Worm (Caenorhabditis elegans) whole organism, L4 larva: ENCODE results near the gene his-24.
A peak's percentile ranks its signal among the peaks of the same experiment; 100 is the strongest.
"Not testable (repeated sequence)": the region's sequence is repeated elsewhere in the genome, so short reads cannot be mapped to it uniquely, and the experiment has no call there.

Source experiments
- F37D6.2 ChIP-seq: sonication (generic microtip); optimal IDR thresholded peaks from 2 replicates; lab custom pipeline; 2016; ENCODE audit warnings: mild to moderate bottlenecking, missing genetic modification characterization, missing compliant biosample characterization
- F44E2.7 ChIP-seq: fragments of 200-800 bp; sonication (Bioruptor generic); IDR thresholded peaks from 2 replicates; pipeline ENCODE4 v2.1.2; 2022; ENCODE audit warnings: missing genetic modification characterization, missing compliant biosample characterization
- F49E8.2 ChIP-seq: sonication (generic microtip); optimal IDR thresholded peaks from 2 replicates; lab custom pipeline; 2016; ENCODE audit warnings: missing compliant biosample characterization, mild to moderate bottlenecking, missing genetic modification characterization, borderline replicate concordance
- T20F7.1 ChIP-seq: fragments of 200-800 bp; sonication (Bioruptor generic); optimal IDR thresholded peaks from 2 replicates; lab custom pipeline; 2018; ENCODE audit warnings: mild to moderate bottlenecking, missing genetic modification characterization, missing compliant biosample characterization
- attf-4 ChIP-seq: sonication (generic microtip); optimal IDR thresholded peaks from 3 replicates; lab custom pipeline; 2017; ENCODE audit warnings: missing biosample characterization, missing genetic modification characterization
- ceh-32 ChIP-seq: sonication (generic microtip); optimal IDR thresholded peaks from 2 replicates; lab custom pipeline; 2016; ENCODE audit warnings: mild to moderate bottlenecking, missing genetic modification characterization, missing compliant biosample characterization; ENCODE audit not compliant: poor library complexity
- ceh-44 ChIP-seq: fragments of 200-800 bp; sonication (Bioruptor generic); IDR thresholded peaks from 2 replicates; pipeline ENCODE4 v1.3.6; 2022; ENCODE audit warnings: missing genetic modification reagents, missing genetic modification characterization, missing compliant biosample characterization
- ceh-62 ChIP-seq: sonication (generic microtip); optimal IDR thresholded peaks from 2 replicates; lab custom pipeline; 2017; ENCODE audit warnings: missing biosample characterization, missing genetic modification characterization
- ces-1 ChIP-seq: fragments of 150-350 bp; sonication (generic microtip); optimal IDR thresholded peaks from 4 replicates; lab custom pipeline; 2014; ENCODE audit warnings: missing biosample characterization, missing genetic modification reagents, missing genetic modification characterization
- ctbp-1 ChIP-seq: fragments of 200-800 bp; sonication (Bioruptor generic); IDR thresholded peaks from 2 replicates; pipeline ENCODE4 v1.3.6; 2022; ENCODE audit warnings: missing genetic modification reagents, missing genetic modification characterization, missing compliant biosample characterization
- daf-12 ChIP-seq: fragments of 150-350 bp; optimal IDR thresholded peaks from 2 replicates; lab custom pipeline; 2014; ENCODE audit warnings: missing biosample characterization, missing genetic modification reagents, missing genetic modification characterization
- daf-16 ChIP-seq, 3 experiments: sonication (generic microtip); optimal IDR thresholded peaks; 2 replicates each; lab custom pipeline; 2016 to 2017; ENCODE audit warnings: missing genetic modification characterization in 3 of 3, missing genetic modification reagents in 3 of 3, mild to moderate bottlenecking in 2 of 3, missing compliant biosample characterization in 2 of 3, missing biosample characterization in 1 of 3, moderate library complexity in 1 of 3
- daf-19 ChIP-seq: fragments of 200-800 bp; sonication (Bioruptor generic); conservative IDR thresholded peaks from 2 replicates; pipeline ENCODE4 v1.3.6; 2022; ENCODE audit warnings: missing genetic modification characterization, missing compliant biosample characterization
- dmd-8 ChIP-seq: fragments of 200-800 bp; sonication (Bioruptor generic); IDR thresholded peaks from 2 replicates; pipeline ENCODE4 v1.3.6; 2022; ENCODE audit warnings: missing genetic modification characterization, missing compliant biosample characterization
- dpl-1 ChIP-seq: fragments of 150-350 bp; optimal IDR thresholded peaks from 2 replicates; lab custom pipeline; 2014; ENCODE audit warnings: missing biosample characterization, missing genetic modification reagents, missing genetic modification characterization
- duxl-1 ChIP-seq: sonication (generic microtip); optimal IDR thresholded peaks from 2 replicates; lab custom pipeline; 2016; ENCODE audit warnings: mild to moderate bottlenecking, missing genetic modification characterization, moderate library complexity, missing compliant biosample characterization; ENCODE audit not compliant: poor library complexity
- dve-1 ChIP-seq: sonication (generic microtip); optimal IDR thresholded peaks from 2 replicates; lab custom pipeline; 2017; ENCODE audit warnings: antibody characterized with exemption, mild to moderate bottlenecking, missing genetic modification characterization, missing compliant biosample characterization; ENCODE audit not compliant: insufficient read depth
- fkh-10 ChIP-seq: fragments of 150-350 bp; optimal IDR thresholded peaks from 2 replicates; lab custom pipeline; 2014; ENCODE audit warnings: missing biosample characterization, missing genetic modification reagents, missing genetic modification characterization
- hlh-11 ChIP-seq: fragments of 200-800 bp; sonication (Bioruptor generic); optimal IDR thresholded peaks from 2 replicates; lab custom pipeline; 2018; ENCODE audit warnings: mild to moderate bottlenecking, missing genetic modification characterization, missing compliant biosample characterization
- jun-1 ChIP-seq: fragments of 150-350 bp; optimal IDR thresholded peaks from 2 replicates; lab custom pipeline; 2014; ENCODE audit warnings: missing biosample characterization, missing genetic modification reagents, missing genetic modification characterization
- lin-1 ChIP-seq: fragments of 200-800 bp; sonication (Bioruptor generic); IDR thresholded peaks from 2 replicates; pipeline ENCODE4 v1.3.6; 2022; ENCODE audit warnings: missing genetic modification reagents, missing genetic modification characterization, missing compliant biosample characterization
- lin-13 ChIP-seq: fragments of 150-350 bp; optimal IDR thresholded peaks from 2 replicates; lab custom pipeline; 2014; ENCODE audit warnings: missing biosample characterization, missing genetic modification reagents, missing genetic modification characterization
- lin-15B ChIP-seq: fragments of 150-350 bp; sonication (generic microtip); optimal IDR thresholded peaks from 3 replicates; lab custom pipeline; 2014; ENCODE audit warnings: missing biosample characterization, missing genetic modification characterization
- lin-29 ChIP-seq: fragments of 200-800 bp; sonication (Bioruptor generic); IDR thresholded peaks from 2 replicates; pipeline ENCODE4 v1.3.6; 2022; ENCODE audit warnings: missing genetic modification reagents, missing genetic modification characterization, missing compliant biosample characterization
- lsy-2 ChIP-seq, 2 experiments: fragments of 150-350 bp in 1 of 2; sonication (generic microtip) in 1 of 2; optimal IDR thresholded peaks; 2 replicates each; lab custom pipeline; 2014 to 2017; ENCODE audit warnings: missing biosample characterization in 2 of 2, missing genetic modification characterization in 2 of 2
- mes-2 ChIP-seq: sonication (generic microtip); optimal IDR thresholded peaks from 2 replicates; lab custom pipeline; 2016; ENCODE audit warnings: missing genotype, mild to moderate bottlenecking, missing genetic modification characterization, missing compliant biosample characterization; ENCODE audit not compliant: poor library complexity, severe bottlenecking
- mxl-2 ChIP-seq: fragments of 200-800 bp; sonication (Bioruptor generic); conservative IDR thresholded peaks from 2 replicates; pipeline ENCODE4 v1.3.6; 2022; ENCODE audit warnings: missing genetic modification reagents, missing genetic modification characterization, missing compliant biosample characterization
- mxl-3 ChIP-seq: fragments of 200-800 bp; sonication (Bioruptor generic); optimal IDR thresholded peaks from 2 replicates; lab custom pipeline; 2018; ENCODE audit warnings: mild to moderate bottlenecking, missing genetic modification characterization, missing compliant biosample characterization
- nhr-102 ChIP-seq: sonication (generic microtip); optimal IDR thresholded peaks from 2 replicates; lab custom pipeline; 2016; ENCODE audit warnings: mild to moderate bottlenecking, missing genetic modification characterization, moderate library complexity, missing compliant biosample characterization
- nhr-41 ChIP-seq: fragments of 200-800 bp; sonication (Bioruptor generic); IDR thresholded peaks from 2 replicates; pipeline ENCODE4 v1.3.6; 2022; ENCODE audit warnings: missing genetic modification reagents, missing genetic modification characterization, missing compliant biosample characterization
- nhr-48 ChIP-seq: sonication (generic microtip); optimal IDR thresholded peaks from 2 replicates; lab custom pipeline; 2016; ENCODE audit warnings: mild to moderate bottlenecking, missing genetic modification characterization, missing compliant biosample characterization
- nhr-76 ChIP-seq: fragments of 150-350 bp; optimal IDR thresholded peaks from 2 replicates; lab custom pipeline; 2014; ENCODE audit warnings: missing biosample characterization, missing genetic modification characterization
- nhr-77 ChIP-seq: fragments of 150-350 bp; optimal IDR thresholded peaks from 2 replicates; lab custom pipeline; 2014; ENCODE audit warnings: missing biosample characterization, missing genetic modification characterization
- pha-4 ChIP-seq, 2 experiments: fragments of 150-350 bp in 1 of 2; fragments of 200-800 bp in 1 of 2; sonication (Bioruptor generic) in 1 of 2; IDR thresholded peaks in 1 of 2; optimal IDR thresholded peaks in 1 of 2; 2 replicates each; pipeline versions ENCODE4 v1.3.6 to Lab custom; 2014 to 2022; ENCODE audit warnings: missing genetic modification characterization in 2 of 2, missing genetic modification reagents in 2 of 2, missing biosample characterization in 1 of 2, missing compliant biosample characterization in 1 of 2
- pqm-1 ChIP-seq: sonication (generic microtip); optimal IDR thresholded peaks from 2 replicates; lab custom pipeline; 2017; ENCODE audit warnings: missing biosample characterization, missing genetic modification characterization
- saeg-2 ChIP-seq: fragments of 200-800 bp; sonication (Bioruptor generic); IDR thresholded peaks from 2 replicates; pipeline ENCODE4 v1.3.6; 2022; ENCODE audit warnings: missing genetic modification reagents, missing genetic modification characterization, missing compliant biosample characterization
- skn-1 ChIP-seq: fragments of 150-350 bp; optimal IDR thresholded peaks from 2 replicates; lab custom pipeline; 2014; ENCODE audit warnings: missing biosample characterization, missing genetic modification characterization
- tra-1 ChIP-seq: fragments of 200-800 bp; sonication (Bioruptor generic); IDR thresholded peaks from 2 replicates; pipeline ENCODE4 v1.3.6; 2022; ENCODE audit warnings: missing genetic modification reagents, missing genetic modification characterization, missing compliant biosample characterization
- unc-130 ChIP-seq: sonication (generic microtip); optimal IDR thresholded peaks from 2 replicates; lab custom pipeline; 2016; ENCODE audit warnings: missing genetic modification reagents, missing genetic modification characterization, missing compliant biosample characterization
- unc-39 ChIP-seq: sonication (generic microtip); optimal IDR thresholded peaks from 2 replicates; lab custom pipeline; 2017; ENCODE audit warnings: missing biosample characterization, missing genetic modification characterization
- vab-7 ChIP-seq: fragments of 200-800 bp; sonication (Bioruptor generic); IDR thresholded peaks from 2 replicates; pipeline ENCODE4 v1.3.6; 2022; ENCODE audit warnings: missing genetic modification reagents, missing genetic modification characterization, missing compliant biosample characterization
- zfp-2 ChIP-seq: sonication (generic microtip); optimal IDR thresholded peaks from 2 replicates; lab custom pipeline; 2016; ENCODE audit warnings: mild to moderate bottlenecking, missing genetic modification characterization, missing compliant biosample characterization
- zfp-3 ChIP-seq: fragments of 200-800 bp; sonication (Bioruptor generic); conservative IDR thresholded peaks from 2 replicates; pipeline ENCODE4 v1.3.6; 2022; ENCODE audit warnings: missing genetic modification reagents, missing genetic modification characterization, missing compliant biosample characterization
- ztf-7 ChIP-seq: fragments of 150-350 bp; optimal IDR thresholded peaks from 2 replicates; lab custom pipeline; 2014; ENCODE audit warnings: missing biosample characterization, missing genetic modification characterization

his-24 gene

DNA sequence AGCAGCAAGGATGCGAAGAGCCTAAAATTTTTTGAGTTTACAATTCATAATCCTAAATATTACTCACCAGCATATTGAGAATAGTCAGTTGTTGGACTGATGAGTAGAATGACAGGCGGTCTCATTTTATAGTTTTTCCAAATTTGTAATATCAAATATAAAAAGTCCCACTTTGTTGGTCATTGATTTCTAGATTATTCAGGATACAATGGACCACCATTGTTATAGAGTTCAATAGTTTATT lies 35.1 kb downstream of the his-24 start, which contains the start of gene nspc-17:
TSS of gene nspc-17 (minus strand) at position 101 of the 244 bp plus-strand sequence.
- TF ChIP-seq ztf-7 (tag; lab: Kevin White, UChicago); mes-2 (tag; lab: Kevin White, UChicago); saeg-2: not testable (repeated sequence)

DNA sequence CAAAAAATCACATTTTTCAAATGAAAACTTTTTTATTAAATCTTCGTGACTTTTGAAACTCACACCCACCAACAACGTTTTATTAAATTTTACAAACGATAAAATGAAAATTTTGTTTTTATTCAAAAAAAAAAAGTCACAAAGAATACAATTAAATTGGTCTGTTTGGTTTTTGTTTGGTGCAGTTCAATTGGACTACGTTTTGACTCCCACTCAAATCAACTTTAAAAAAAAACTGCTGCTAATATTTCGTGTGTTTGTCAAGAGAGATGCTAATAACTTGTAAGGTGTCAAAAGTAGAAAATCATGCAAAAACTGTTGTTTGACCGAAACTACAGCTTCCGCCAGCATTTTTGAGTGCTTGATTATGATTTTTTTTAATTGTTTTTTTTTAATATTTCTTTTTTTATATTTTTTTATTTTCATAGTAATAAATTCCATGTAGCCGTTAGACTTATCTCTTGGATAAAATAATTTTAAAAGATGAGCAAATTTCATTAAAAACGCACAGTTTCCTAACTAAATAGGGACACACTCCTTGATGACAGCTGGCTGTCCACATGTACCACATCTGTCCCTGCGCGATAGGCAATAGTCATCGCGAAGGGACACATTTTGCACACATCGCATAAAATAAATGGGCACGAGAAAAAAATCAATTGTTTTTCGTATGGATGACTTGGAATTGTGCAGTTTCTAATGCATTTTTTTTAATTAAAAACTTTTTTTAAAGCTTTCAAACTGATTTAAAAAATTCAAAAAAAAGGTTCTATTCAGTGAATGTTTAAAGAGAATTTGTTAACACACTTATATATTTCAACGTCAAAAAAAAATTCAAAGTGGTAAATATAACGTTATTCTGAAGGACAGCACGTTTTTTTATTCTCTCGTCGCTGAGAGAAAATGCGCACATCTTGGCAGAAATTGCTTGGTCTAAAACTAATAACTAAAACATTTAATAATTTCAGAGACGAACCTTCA lies 35.7 kb downstream of the his-24 start:
- TF ChIP-seq jun-1 (tag; lab: Kevin White, UChicago) (peak; percentile 100), zfp-2 (tag; lab: Kevin White, UChicago) (peak; percentile 88), ces-1 (GFP tag; lab: Kevin White, UChicago) (peak; percentile 96), tra-1 (GFP tag; lab: Robert Waterston, UW) (peak; percentile 99), lsy-2 (tag; optimal IDR thresholded peaks at IDR 0.05; lab: Kevin White, UChicago) (peak; percentile 97), daf-19 (GFP tag; lab: Robert Waterston, UW) (peak; percentile 99), nhr-41 (peak; percentile 73; the same call in 1 of the 2 replicates), F44E2.7 (GFP tag; lab: Robert Waterston, UW) (no peak), T20F7.1 (GFP tag; lab: Kevin White, UChicago) (peak; percentile 93), fkh-10 (GFP tag; lab: Kevin White, UChicago) (peak; percentile 98), hlh-11 (tag; lab: Kevin White, UChicago) (peak; percentile 99), nhr-77 (tag; lab: Kevin White, UChicago) (peak; percentile 100), dmd-8 (GFP tag; lab: Robert Waterston, UW) (peak; percentile 79; the same call in 1 of the 2 replicates), F49E8.2 (tag; lab: Kevin White, UChicago) (peak; percentile 48), ceh-32 (peak; percentile 92), vab-7 (GFP tag; lab: Robert Waterston, UW) (peak; percentile 98), lin-29 (peak; percentile 98), daf-16 (GFP tag; optimal IDR thresholded peaks at IDR 0.05; lab: Kevin White, UChicago) (peak; percentile 96 to 99), daf-16 (tag; optimal IDR thresholded peaks at IDR 0.05; lab: Kevin White, UChicago) (peak; percentile 97), pqm-1 (tag; lab: Kevin White, UChicago) (peak; percentile 67), ctbp-1 (peak; percentile 99), dpl-1 (peak; percentile 76), ztf-7 (tag; lab: Kevin White, UChicago) (peak; percentile 96), ceh-62 (no peak), nhr-102 (tag; lab: Kevin White, UChicago) (peak; percentile 100), mxl-3 (GFP tag; lab: Kevin White, UChicago) (peak; percentile 90), duxl-1 (tag; lab: Kevin White, UChicago) (peak; percentile 99), attf-4 (tag; lab: Kevin White, UChicago) (peak; percentile 81), mxl-2 (GFP tag; lab: Robert Waterston, UW) (peak; percentile 62), nhr-76 (tag; lab: Kevin White, UChicago) (peak; percentile 80), unc-39 (peak; percentile 8), daf-12 (tag; lab: Kevin White, UChicago) (no peak), nhr-48 (tag; lab: Kevin White, UChicago) (peak; percentile 97), ceh-44 (0 out of 2 replicates have a peak, but pooled peaks have one; percentile 45), lin-1 (GFP tag; lab: Robert Waterston, UW) (peak; percentile 97), dve-1 (tag; lab: Kevin White, UChicago) (peak; percentile 100), F37D6.2 (peak; percentile 99), mes-2 (tag; lab: Kevin White, UChicago) (peak; percentile 99), unc-130 (GFP tag; lab: Kevin White, UChicago) (no peak), lin-13 (peak; percentile 94), zfp-3 (GFP tag; lab: Robert Waterston, UW) (peak; percentile 99), lin-15B (tag; lab: Kevin White, UChicago) (peak; percentile 71), pha-4 (GFP tag; IDR thresholded peaks at IDR 0.05; lab: Robert Waterston, UW) (peak; percentile 98), pha-4 (tag; optimal IDR thresholded peaks at IDR 0.05; lab: Kevin White, UChicago) (peak; percentile 95), skn-1 (tag; lab: Kevin White, UChicago) (peak; percentile 68)
